Fruit fly (Drosophila melanogaster) whole organism, prepupa: ENCODE data around the gene mdlc.

Source experiments
- CG6854 ChIP-seq: fragments of 200-800 bp; sonication (Bioruptor generic); optimal IDR thresholded peaks from 2 replicates; lab custom pipeline; 2017; ENCODE audit warnings: missing biosample characterization, mild to moderate bottlenecking, missing genetic modification characterization
- Met ChIP-seq: fragments of 200-800 bp; sonication (Bioruptor generic); optimal IDR thresholded peaks from 3 replicates; lab custom pipeline; 2016; ENCODE audit warnings: missing biosample characterization, missing genetic modification characterization

dm6 chr3R:20082350-20082749 is 24.8 kb downstream of the mdlc start, which contains the start of gene Rh3:
- TF ChIP-seq Met (GFP tag; lab: Kevin White, UChicago) (no peak), CG6854 (GFP tag; lab: Kevin White, UChicago) (no peak)
